Fruit fly (Drosophila melanogaster) whole organism, embryonic: Measurements from ENCODE around the gene RhoGAP18B.

Experiments
- Bdp1 ChIP-seq: fragments of 200-800 bp; sonication (Bioruptor generic); optimal IDR thresholded peaks from 3 replicates; lab custom pipeline; 2016; ENCODE audit warnings: missing biosample characterization, missing genetic modification characterization
- Bgb ChIP-seq: fragments of 200-800 bp; sonication (Bioruptor generic); IDR thresholded peaks from 2 replicates; pipeline ENCODE4 v1.3.6; 2022; ENCODE audit warnings: missing biosample characterization, missing genetic modification characterization; ENCODE audit not compliant: partially characterized antibody
- Blimp-1 ChIP-seq: fragments of 200-800 bp; sonication (Bioruptor generic); optimal IDR thresholded peaks from 3 replicates; lab custom pipeline; 2018; ENCODE audit warnings: missing biosample characterization, missing genetic modification characterization, mild to moderate bottlenecking, moderate library complexity, missing genetic modification reagents
- CG13296 ChIP-seq: fragments of 200-800 bp; sonication (Bioruptor generic); optimal IDR thresholded peaks from 3 replicates; lab custom pipeline; 2018; ENCODE audit warnings: missing biosample characterization, mild to moderate bottlenecking, missing genetic modification characterization
- CG14667 ChIP-seq: fragments of 200-800 bp; sonication (Bioruptor generic); IDR thresholded peaks from 2 replicates; pipeline ENCODE4 v1.3.6; 2022; ENCODE audit warnings: missing biosample characterization, missing genetic modification characterization
- CG15073 ChIP-seq: fragments of 200-800 bp; sonication (Bioruptor generic); optimal IDR thresholded peaks from 2 replicates; lab custom pipeline; 2016; ENCODE audit warnings: missing biosample characterization, missing genetic modification characterization
- CG16813 ChIP-seq: fragments of 200-800 bp; sonication (Bioruptor generic); IDR thresholded peaks from 3 replicates; pipeline ENCODE4 v1.3.6; 2022; ENCODE audit warnings: missing biosample characterization, missing genetic modification characterization; ENCODE audit not compliant: partially characterized antibody
- CG17361 ChIP-seq: fragments of 200-800 bp; sonication (Bioruptor generic); IDR thresholded peaks from 3 replicates; pipeline ENCODE4 v1.3.6; 2022; ENCODE audit warnings: missing biosample characterization, missing genetic modification characterization
- CG18011 ChIP-seq: fragments of 200-800 bp; sonication (Bioruptor generic); optimal IDR thresholded peaks from 2 replicates; lab custom pipeline; 2017; ENCODE audit warnings: missing biosample characterization, missing genetic modification characterization, mild to moderate bottlenecking, moderate library complexity, missing genotype
- CG18599 ChIP-seq: fragments of 200-800 bp; sonication (Bioruptor generic); optimal IDR thresholded peaks from 3 replicates; lab custom pipeline; 2017; ENCODE audit warnings: missing biosample characterization, missing genetic modification characterization, mild to moderate bottlenecking, moderate library complexity, missing genetic modification reagents
- CG2875 ChIP-seq: fragments of 200-800 bp; sonication (Bioruptor generic); optimal IDR thresholded peaks from 2 replicates; lab custom pipeline; 2017; ENCODE audit warnings: missing biosample characterization, mild to moderate bottlenecking, missing genetic modification characterization, missing genetic modification reagents
- CG32532 ChIP-seq: fragments of 200-800 bp; sonication (Bioruptor generic); IDR thresholded peaks from 2 replicates; pipeline ENCODE4 v1.3.6; 2022; ENCODE audit warnings: missing biosample characterization, missing genetic modification characterization
- CG3847 ChIP-seq: fragments of 200-800 bp; sonication (Bioruptor generic); IDR thresholded peaks from 2 replicates; pipeline ENCODE4 v1.3.6; 2022; ENCODE audit warnings: missing biosample characterization, missing genetic modification characterization
- CG4730 ChIP-seq: fragments of 200-800 bp; sonication (Bioruptor generic); IDR thresholded peaks from 2 replicates; pipeline ENCODE4 v1.3.6; 2022; ENCODE audit warnings: missing biosample characterization, missing genetic modification characterization
- CG6765 ChIP-seq: fragments of 200-800 bp; sonication (Bioruptor generic); optimal IDR thresholded peaks from 3 replicates; lab custom pipeline; 2017; ENCODE audit warnings: missing biosample characterization, mild to moderate bottlenecking, missing genetic modification characterization
- CG6854 ChIP-seq: fragments of 200-800 bp; sonication (Bioruptor generic); optimal IDR thresholded peaks from 3 replicates; lab custom pipeline; 2017; ENCODE audit warnings: missing biosample characterization, mild to moderate bottlenecking, missing genetic modification characterization
- CG7372 ChIP-seq: fragments of 200-800 bp; sonication (Bioruptor generic); IDR thresholded peaks from 2 replicates; pipeline ENCODE4 v1.3.6; 2022; ENCODE audit warnings: missing biosample characterization, missing genetic modification characterization
- Chrac-16 ChIP-seq: fragments of 200-800 bp; sonication (Bioruptor generic); optimal IDR thresholded peaks from 3 replicates; lab custom pipeline; 2016; ENCODE audit warnings: missing biosample characterization, missing genetic modification characterization
- Dbx ChIP-seq: fragments of 200-800 bp; sonication (Bioruptor generic); IDR thresholded peaks from 3 replicates; pipeline ENCODE4 v1.3.6; 2022; ENCODE audit warnings: missing biosample characterization, missing genetic modification characterization
- Deaf1 ChIP-seq: fragments of 200-800 bp; optimal IDR thresholded peaks from 3 replicates; lab custom pipeline; 2019; ENCODE audit warnings: missing biosample characterization, mild to moderate bottlenecking, missing genetic modification characterization, moderate library complexity
- HmgD ChIP-seq: fragments of 200-800 bp; sonication (Bioruptor generic); optimal IDR thresholded peaks from 3 replicates; lab custom pipeline; 2016; ENCODE audit warnings: missing biosample characterization, missing genetic modification characterization
- Hr39 ChIP-seq: fragments of >200 bp; optimal IDR thresholded peaks from 2 replicates; lab custom pipeline; 2017
- Hr78 ChIP-seq, 2 experiments: fragments of 200-800 bp in 1 of 2; fragments of >200 bp in 1 of 2; sonication (Bioruptor generic) in 1 of 2; optimal IDR thresholded peaks; 2 replicates each; lab custom pipeline; 2017 to 2019; ENCODE audit warnings: missing biosample characterization in 2 of 2, missing genetic modification characterization in 2 of 2, mild to moderate bottlenecking in 1 of 2, moderate library complexity in 1 of 2
- Myb ChIP-seq: fragments of 200-800 bp; sonication (Bioruptor generic); optimal IDR thresholded peaks from 2 replicates; lab custom pipeline; 2016; ENCODE audit warnings: missing biosample characterization, missing genetic modification characterization
- NC2α ChIP-seq: fragments of 200-800 bp; sonication (Bioruptor generic); optimal IDR thresholded peaks from 2 replicates; lab custom pipeline; 2016; ENCODE audit warnings: missing biosample characterization, missing genetic modification characterization
- NFAT ChIP-seq: fragments of 200-800 bp; sonication (Bioruptor generic); IDR thresholded peaks from 2 replicates; pipeline ENCODE4 v1.3.6; 2022; ENCODE audit warnings: missing biosample characterization, missing genetic modification characterization
- Nf-YA ChIP-seq: fragments of 200-800 bp; sonication (Bioruptor generic); IDR thresholded peaks from 2 replicates; pipeline ENCODE4 v1.3.6; 2022; ENCODE audit warnings: missing biosample characterization, missing genetic modification characterization
- Ravus ChIP-seq: fragments of 200-800 bp; sonication (Bioruptor generic); IDR thresholded peaks from 2 replicates; pipeline ENCODE4 v1.3.6; 2022; ENCODE audit warnings: missing biosample characterization, missing genetic modification characterization
- Trl ChIP-seq, 3 experiments: fragments of >200 bp in 2 of 3; fragments of 200-800 bp in 1 of 3; sonication (Bioruptor generic) in 1 of 3; optimal IDR thresholded peaks; 2 replicates in 1 of 3; 3 replicates in 2 of 3; lab custom pipeline; 2016 to 2017; ENCODE audit warnings: missing biosample characterization in 1 of 3, missing genetic modification characterization in 1 of 3
- ato ChIP-seq: fragments of 200-800 bp; sonication (Bioruptor generic); IDR thresholded peaks from 2 replicates; pipeline ENCODE4 v1.3.6; 2022; ENCODE audit warnings: missing biosample characterization, missing genetic modification characterization; ENCODE audit not compliant: partially characterized antibody
- btn ChIP-seq: fragments of 200-800 bp; sonication (Bioruptor generic); optimal IDR thresholded peaks from 2 replicates; lab custom pipeline; 2016; ENCODE audit warnings: missing biosample characterization, missing genetic modification characterization
- cad ChIP-seq: fragments of >200 bp; optimal IDR thresholded peaks from 2 replicates; lab custom pipeline; 2017; ENCODE audit warnings: missing biosample characterization, missing genetic modification characterization
- caup ChIP-seq: fragments of 200-800 bp; sonication (Bioruptor generic); optimal IDR thresholded peaks from 3 replicates; lab custom pipeline; 2017; ENCODE audit warnings: missing biosample characterization, mild to moderate bottlenecking, missing genetic modification characterization, moderate library complexity; ENCODE audit not compliant: severe bottlenecking
- esg ChIP-seq: fragments of 200-800 bp; sonication (Bioruptor generic); conservative IDR thresholded peaks from 2 replicates; pipeline ENCODE4 v1.3.6; 2022; ENCODE audit warnings: missing biosample characterization, missing genetic modification characterization
- gfzf ChIP-seq: fragments of 200-800 bp; sonication (Bioruptor generic); optimal IDR thresholded peaks from 2 replicates; lab custom pipeline; 2016; ENCODE audit warnings: missing biosample characterization, mild to moderate bottlenecking, missing genetic modification characterization, moderate library complexity
- gsb ChIP-seq: fragments of 200-800 bp; sonication (Bioruptor generic); IDR thresholded peaks from 2 replicates; pipeline ENCODE4 v1.3.6; 2022; ENCODE audit warnings: missing biosample characterization, missing genetic modification characterization
- kni ChIP-seq: fragments of 200-800 bp; sonication (Bioruptor generic); optimal IDR thresholded peaks from 3 replicates; lab custom pipeline; 2017; ENCODE audit warnings: mild to moderate bottlenecking, missing biosample characterization, missing genetic modification reagents, missing genetic modification characterization
- org-1 ChIP-seq: fragments of 200-800 bp; sonication (Bioruptor generic); optimal IDR thresholded peaks from 2 replicates; lab custom pipeline; 2017; ENCODE audit warnings: missing biosample characterization, missing genetic modification characterization
- pnt ChIP-seq: fragments of 200-800 bp; sonication (Bioruptor generic); optimal IDR thresholded peaks from 3 replicates; lab custom pipeline; 2016; ENCODE audit warnings: missing biosample characterization, missing genetic modification characterization
- schlank ChIP-seq: fragments of 200-800 bp; sonication (Bioruptor generic); optimal IDR thresholded peaks from 2 replicates; lab custom pipeline; 2018; ENCODE audit warnings: missing biosample characterization, mild to moderate bottlenecking, missing genetic modification characterization
- sr ChIP-seq: fragments of 200-800 bp; sonication (Bioruptor generic); IDR thresholded peaks from 3 replicates; pipeline ENCODE4 v1.3.6; 2022; ENCODE audit warnings: missing biosample characterization, missing genetic modification characterization
- tio ChIP-seq: fragments of 200-800 bp; sonication (Bioruptor generic); optimal IDR thresholded peaks from 2 replicates; lab custom pipeline; 2017; ENCODE audit warnings: missing biosample characterization, missing genetic modification characterization, inconsistent platforms
- ttk ChIP-seq: fragments of 200-800 bp; sonication (Bioruptor generic); IDR thresholded peaks from 2 replicates; pipeline ENCODE4 v2.1.2; 2022; ENCODE audit warnings: missing biosample characterization, missing genetic modification characterization
- unpg ChIP-seq: fragments of 200-800 bp; sonication (Bioruptor generic); optimal IDR thresholded peaks from 3 replicates; lab custom pipeline; 2018; ENCODE audit warnings: missing biosample characterization, mild to moderate bottlenecking, missing genetic modification characterization, moderate library complexity
- vvl ChIP-seq: fragments of 200-800 bp; sonication (Bioruptor generic); IDR thresholded peaks from 2 replicates; pipeline ENCODE4 v1.3.6; 2022; ENCODE audit warnings: missing biosample characterization, missing genetic modification characterization

The RhoGAP18B gene

dm6 chrX:19154998-19155397, 11.9 kb downstream of the RhoGAP18B start (continued):
- TF ChIP-seq Dbx (GFP tag; lab: Robert Waterston, UW) = no peak
- no peak for TF ChIP-seq gsb (GFP tag; lab: Robert Waterston, UW)
- peak; percentile 44 for TF ChIP-seq Deaf1 (tag; lab: Kevin White, UChicago)
- peak; percentile 92 for TF ChIP-seq Blimp-1
- TF ChIP-seq schlank = peak; percentile 23
- TF ChIP-seq CG14667 = peak; percentile 78
- TF ChIP-seq, all 482 proteins: peak for 374

DNA sequence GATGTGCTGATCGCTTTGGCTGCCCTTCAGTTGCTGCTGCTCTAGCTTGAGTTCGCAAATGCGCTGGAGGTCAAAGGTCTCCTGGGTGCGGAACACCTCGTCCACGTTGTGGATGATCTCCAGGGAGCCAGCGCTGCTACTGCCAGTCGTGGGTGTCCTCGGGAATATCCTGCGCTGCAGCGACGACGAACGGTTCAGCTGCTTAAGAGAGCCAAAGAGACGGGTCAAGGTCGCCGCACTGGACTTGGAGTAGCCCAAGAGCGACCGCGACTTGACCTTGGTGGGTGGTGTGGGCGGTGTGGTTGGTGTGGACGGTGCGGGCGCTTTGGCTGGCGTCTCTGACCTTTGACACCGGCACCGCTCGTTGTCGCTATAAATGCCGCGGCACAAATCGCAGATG, 12.6 kb downstream of the RhoGAP18B start:
- TF ChIP-seq NFAT (no peak), Hr78 (GFP tag; optimal IDR thresholded peaks at IDR 0.05; lab: Kevin White, UChicago) (peak in 1 of 2 experiments; percentile 95)

dm6 chrX:19153288-19154130, 13.4 kb downstream of the RhoGAP18B start:
- TF ChIP-seq Chrac-16 (GFP tag; lab: Kevin White, UChicago) = no peak
- peak; percentile 83 to 92 for TF ChIP-seq Trl (optimal IDR thresholded peaks at IDR 0.05; lab: Kevin White, UChicago)
- TF ChIP-seq Trl (GFP tag; optimal IDR thresholded peaks at IDR 0.05; lab: Kevin White, UChicago) = no peak
- TF ChIP-seq kni (GFP tag; lab: Kevin White, UChicago) = peak; percentile 81
- no peak for TF ChIP-seq CG3847
- peak; percentile 33 for TF ChIP-seq CG6854 (GFP tag; lab: Kevin White, UChicago)
- no peak for TF ChIP-seq CG15073
- TF ChIP-seq unpg (GFP tag; lab: Kevin White, UChicago) = no peak
- TF ChIP-seq CG18599 (GFP tag; lab: Kevin White, UChicago) = peak; percentile 48
- no peak for TF ChIP-seq Myb
- no peak for TF ChIP-seq ato
- peak; percentile 51; the same call in 1 of the 2 replicates for TF ChIP-seq Bgb
- TF ChIP-seq CG7372 (GFP tag; lab: Robert Waterston, UW) = no peak
- peak; percentile 12 for TF ChIP-seq caup
- TF ChIP-seq NC2α = peak; percentile 61
- peak; percentile 14; the same call in 1 of the 2 replicates for TF ChIP-seq Nf-YA (GFP tag; lab: Robert Waterston, UW)
- no peak for TF ChIP-seq Bdp1 (GFP tag; lab: Kevin White, UChicago)
- no peak for TF ChIP-seq ttk (GFP tag; lab: Robert Waterston, UW)
- no peak for TF ChIP-seq CG17361 (GFP tag; lab: Robert Waterston, UW)
- TF ChIP-seq CG16813 (GFP tag; lab: Robert Waterston, UW) = 0 out of 3 replicates have a peak, but pooled peaks have one; percentile 13
- peak; percentile 22 for TF ChIP-seq CG18011 (GFP tag; lab: Kevin White, UChicago)
- peak; percentile 26 for TF ChIP-seq CG13296
- peak; percentile 6 for TF ChIP-seq btn (GFP tag; lab: Kevin White, UChicago)
- no peak for TF ChIP-seq gfzf (GFP tag; lab: Kevin White, UChicago)
- TF ChIP-seq pnt (GFP tag; lab: Kevin White, UChicago) = no peak
- TF ChIP-seq tio (GFP tag; lab: Kevin White, UChicago) = no peak
- TF ChIP-seq esg = no peak
- no peak for TF ChIP-seq CG2875 (GFP tag; lab: Kevin White, UChicago)
- TF ChIP-seq vvl = 0 out of 2 replicates have a peak, but pooled peaks have one; percentile 19
- TF ChIP-seq CG6765 (GFP tag; lab: Kevin White, UChicago) = peak; percentile 14
- TF ChIP-seq cad (GFP tag; lab: Kevin White, UChicago) = no peak
- no peak for TF ChIP-seq Hr39 (lab: Kevin White, UChicago)
- TF ChIP-seq HmgD (GFP tag; lab: Kevin White, UChicago) = peak; percentile 56
- no peak for TF ChIP-seq CG4730 (GFP tag; lab: Robert Waterston, UW)
- no peak for TF ChIP-seq Ravus (GFP tag; lab: Robert Waterston, UW)
- TF ChIP-seq CG32532 (GFP tag; lab: Robert Waterston, UW) = no peak
- TF ChIP-seq sr (GFP tag; lab: Robert Waterston, UW) = 0 out of 3 replicates have a peak, but pooled peaks have one; percentile 50
- TF ChIP-seq org-1 (GFP tag; lab: Kevin White, UChicago) = no peak
